Worm (Caenorhabditis elegans) whole organism, early embryonic: Measurements from ENCODE around the gene ZK1098.12.

Source experiments
- B0310.2 ChIP-seq: sonication (generic microtip); optimal IDR thresholded peaks from 2 replicates; lab custom pipeline; 2016; ENCODE audit warnings: mild to moderate bottlenecking, missing genetic modification characterization, missing compliant biosample characterization
- F13C5.2 ChIP-seq: sonication (generic microtip); optimal IDR thresholded peaks from 2 replicates; lab custom pipeline; 2017; ENCODE audit warnings: mild to moderate bottlenecking, missing genetic modification characterization, inconsistent platforms, missing compliant biosample characterization
- aly-1 ChIP-seq: sonication (generic microtip); optimal IDR thresholded peaks from 2 replicates; lab custom pipeline; 2016; ENCODE audit warnings: missing genetic modification characterization, missing compliant biosample characterization
- ama-1 ChIP-seq: fragments of 150-350 bp; optimal IDR thresholded peaks from 2 replicates; lab custom pipeline; 2014
- ceh-13 ChIP-seq: fragments of 200-800 bp; sonication (Bioruptor generic); optimal IDR thresholded peaks from 2 replicates; lab custom pipeline; 2018; ENCODE audit warnings: mild to moderate bottlenecking, missing genetic modification characterization, missing compliant biosample characterization
- ceh-36 ChIP-seq: sonication (generic microtip); optimal IDR thresholded peaks from 2 replicates; lab custom pipeline; 2016; ENCODE audit warnings: missing genetic modification characterization, inconsistent platforms, missing compliant biosample characterization
- ets-7 ChIP-seq: sonication (generic microtip); optimal IDR thresholded peaks from 2 replicates; lab custom pipeline; 2016; ENCODE audit warnings: missing genotype, missing genetic modification characterization, missing compliant biosample characterization
- flt-1 ChIP-seq: fragments of 200-800 bp; sonication (Bioruptor generic); IDR thresholded peaks from 2 replicates; pipeline ENCODE4 v1.3.6; 2022; ENCODE audit warnings: missing genetic modification characterization, missing compliant biosample characterization
- hmbx-1 ChIP-seq: sonication (generic microtip); optimal IDR thresholded peaks from 2 replicates; lab custom pipeline; 2016; ENCODE audit warnings: mild to moderate bottlenecking, missing genetic modification characterization, missing compliant biosample characterization
- hmg-4 ChIP-seq: fragments of 200-800 bp; sonication (Bioruptor generic); optimal IDR thresholded peaks from 2 replicates; lab custom pipeline; 2018; ENCODE audit warnings: mild to moderate bottlenecking, missing genetic modification characterization, missing compliant biosample characterization
- hnd-1 ChIP-seq: sonication (generic microtip); optimal IDR thresholded peaks from 2 replicates; lab custom pipeline; 2016; ENCODE audit warnings: missing genetic modification characterization, missing compliant biosample characterization
- pes-1 ChIP-seq: fragments of 200-800 bp; sonication (Bioruptor generic); IDR thresholded peaks from 2 replicates; pipeline ENCODE4 v1.3.6; 2022; ENCODE audit warnings: missing genetic modification reagents, missing genetic modification characterization, missing compliant biosample characterization
- scrt-1 ChIP-seq: fragments of 200-800 bp; sonication (Bioruptor generic); IDR thresholded peaks from 2 replicates; pipeline ENCODE4 v1.3.6; 2022; ENCODE audit warnings: missing genetic modification characterization, missing compliant biosample characterization
- sea-1 ChIP-seq: fragments of 200-800 bp; sonication (Bioruptor generic); conservative IDR thresholded peaks from 2 replicates; pipeline ENCODE4 v1.3.6; 2022; ENCODE audit warnings: missing genetic modification characterization, missing compliant biosample characterization
- tbx-11 ChIP-seq: fragments of 200-800 bp; sonication (Bioruptor generic); IDR thresholded peaks from 2 replicates; pipeline ENCODE4 v1.3.6; 2022; ENCODE audit warnings: missing genetic modification characterization, missing compliant biosample characterization
- tbx-37 ChIP-seq: fragments of 200-800 bp; sonication (Bioruptor generic); conservative IDR thresholded peaks from 2 replicates; pipeline ENCODE4 v1.3.6; 2022; ENCODE audit warnings: missing genetic modification reagents, missing genetic modification characterization, missing compliant biosample characterization
- tra-4 ChIP-seq: sonication (generic microtip); optimal IDR thresholded peaks from 2 replicates; lab custom pipeline; 2017; ENCODE audit warnings: missing genetic modification characterization, missing compliant biosample characterization

Gene ZK1098.12

DNA sequence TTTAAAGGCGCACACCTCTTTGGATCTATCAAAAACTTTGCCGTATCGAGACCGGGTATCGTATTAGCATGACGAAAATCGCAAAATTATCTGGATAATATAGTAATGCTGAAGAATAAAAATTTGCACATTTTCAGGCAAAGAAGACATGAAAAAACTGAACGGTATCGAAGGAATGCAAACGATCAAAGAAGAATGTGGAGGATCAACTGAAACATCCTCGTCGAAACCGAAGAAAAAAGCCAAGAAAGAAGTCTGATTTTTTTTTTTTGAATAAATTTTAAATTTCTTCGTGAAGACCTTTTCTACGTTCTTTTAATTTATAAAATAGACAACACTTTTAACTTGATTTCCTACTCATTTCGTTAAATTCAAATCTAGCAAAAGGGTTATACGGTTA lies at the start of gene ZK1098.12:
Gene ZK1098.12, plus strand, starts transcription at position 301 of the 400 bp plus-strand sequence.
- TF ChIP-seq F13C5.2 (no peak), ama-1 (lab: Kevin White, UChicago) (no peak), ceh-36 (tag; lab: Kevin White, UChicago) (no peak), tbx-11 (no peak), hnd-1 (tag; lab: Kevin White, UChicago) (no peak), tra-4 (tag; lab: Kevin White, UChicago) (no peak)

- no peak for TF ChIP-seq F13C5.2
- TF ChIP-seq flt-1 (GFP tag; lab: Robert Waterston, UW): no peak
- TF ChIP-seq hnd-1 (tag; lab: Kevin White, UChicago): no peak
- no peak for TF ChIP-seq scrt-1 (GFP tag; lab: Robert Waterston, UW)
- TF ChIP-seq sea-1 (GFP tag; lab: Robert Waterston, UW): no peak
Measured at ce11 chrIII:9496083-9496482, 48.8 kb upstream of the ZK1098.12 start.

ce11 chrIII:9497412-9497811 lies 47.5 kb upstream of the ZK1098.12 start:
- TF ChIP-seq scrt-1 (GFP tag; lab: Robert Waterston, UW): no peak
- TF ChIP-seq hmg-4 (GFP tag; lab: Kevin White, UChicago): no peak
- no peak for TF ChIP-seq pes-1 (GFP tag; lab: Robert Waterston, UW)
- TF ChIP-seq B0310.2 (tag; lab: Kevin White, UChicago): no peak
- TF ChIP-seq tra-4 (tag; lab: Kevin White, UChicago): no peak
- no peak for TF ChIP-seq ceh-13 (GFP tag; lab: Kevin White, UChicago)
- no peak for TF ChIP-seq ceh-36 (tag; lab: Kevin White, UChicago)
- no peak for TF ChIP-seq ets-7
- no peak for TF ChIP-seq ama-1 (lab: Kevin White, UChicago)
- TF ChIP-seq sea-1 (GFP tag; lab: Robert Waterston, UW): no peak
- no peak for TF ChIP-seq flt-1 (GFP tag; lab: Robert Waterston, UW)
- TF ChIP-seq tbx-37 (GFP tag; lab: Robert Waterston, UW): no peak
- no peak for TF ChIP-seq F13C5.2
- no peak for TF ChIP-seq hnd-1 (tag; lab: Kevin White, UChicago)
- no peak for TF ChIP-seq tbx-11
- TF ChIP-seq hmbx-1 (tag; lab: Kevin White, UChicago): no peak
- TF ChIP-seq aly-1 (tag; lab: Kevin White, UChicago): no peak

- TF ChIP-seq hnd-1 (tag; lab: Kevin White, UChicago) (no peak), tbx-11 (no peak), flt-1 (GFP tag; lab: Robert Waterston, UW) (no peak), sea-1 (GFP tag; lab: Robert Waterston, UW) (no peak), tra-4 (tag; lab: Kevin White, UChicago) (no peak), F13C5.2 (no peak), ceh-13 (GFP tag; lab: Kevin White, UChicago) (no peak), hmg-4 (GFP tag; lab: Kevin White, UChicago) (no peak), hmbx-1 (tag; lab: Kevin White, UChicago) (no peak), ama-1 (lab: Kevin White, UChicago) (no peak), scrt-1 (GFP tag; lab: Robert Waterston, UW) (no peak)
Measured at ce11 chrIII:9500267-9500666, 44.7 kb upstream of the ZK1098.12 start, which contains the start of gene sod-4. Gene sod-4, minus strand, starts transcription at chrIII:9500375.

- no peak for TF ChIP-seq hmbx-1 (tag; lab: Kevin White, UChicago)
Measured at ce11 chrIII:9501072-9501471, 43.8 kb upstream of the ZK1098.12 start.

DNA sequence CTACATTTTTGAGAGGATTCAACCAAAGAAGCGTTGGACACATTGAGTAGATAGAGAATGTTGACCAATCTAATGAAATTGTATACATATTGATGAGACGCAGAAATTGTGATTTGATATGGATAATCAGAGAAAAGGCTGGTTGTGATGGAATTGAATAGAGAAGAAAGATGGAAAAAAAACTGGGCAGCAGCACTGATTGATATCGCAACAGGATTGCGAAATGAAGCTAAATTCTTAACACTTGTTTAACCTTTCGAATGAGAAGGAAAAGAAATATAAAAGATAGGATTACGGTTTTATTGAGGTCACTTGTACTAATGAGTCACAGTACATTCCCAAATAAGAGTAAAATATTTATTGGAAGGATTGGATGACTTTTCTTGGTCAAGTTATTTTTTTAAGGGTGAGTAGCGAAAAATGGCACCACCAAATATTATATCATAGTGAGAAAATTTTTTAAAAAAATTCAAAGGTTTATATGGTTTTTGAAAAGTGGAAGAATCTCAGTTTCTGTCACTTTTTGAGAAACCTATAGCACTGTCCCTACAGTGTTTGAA lies 42.7 kb upstream of the ZK1098.12 start:
- TF ChIP-seq ama-1 (lab: Kevin White, UChicago) (no peak), tra-4 (tag; lab: Kevin White, UChicago) (no peak), scrt-1 (GFP tag; lab: Robert Waterston, UW) (no peak), ceh-13 (GFP tag; lab: Kevin White, UChicago) (no peak), B0310.2 (tag; lab: Kevin White, UChicago) (no peak)

DNA sequence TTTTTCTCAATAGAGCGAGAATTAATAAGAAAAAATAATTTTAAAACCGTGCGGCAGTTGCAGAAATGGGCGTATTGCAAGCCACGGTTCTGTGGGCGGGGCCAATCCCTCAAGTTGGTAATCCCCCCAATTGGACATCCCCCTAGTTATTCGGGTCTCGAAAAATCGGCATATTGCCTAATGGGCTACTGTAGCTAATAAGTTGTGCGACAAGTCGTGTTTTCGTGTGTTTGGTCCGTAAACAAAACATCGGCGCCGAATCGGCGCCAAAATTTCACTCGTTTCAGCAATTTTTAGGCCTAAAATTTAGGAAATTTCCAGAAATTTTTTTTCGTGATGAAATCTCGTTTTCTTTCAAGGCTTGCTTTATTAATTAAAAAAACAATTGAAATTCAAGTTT lies 40.6 kb upstream of the ZK1098.12 start:
- TF ChIP-seq B0310.2 (tag; lab: Kevin White, UChicago) (no peak), hmg-4 (GFP tag; lab: Kevin White, UChicago) (no peak), ets-7 (no peak), hmbx-1 (tag; lab: Kevin White, UChicago) (no peak), tra-4 (tag; lab: Kevin White, UChicago) (no peak), scrt-1 (GFP tag; lab: Robert Waterston, UW) (no peak), ceh-36 (tag; lab: Kevin White, UChicago) (no peak), aly-1 (tag; lab: Kevin White, UChicago) (no peak), ama-1 (lab: Kevin White, UChicago) (no peak), flt-1 (GFP tag; lab: Robert Waterston, UW) (no peak), sea-1 (GFP tag; lab: Robert Waterston, UW) (no peak), pes-1 (GFP tag; lab: Robert Waterston, UW) (no peak), tbx-37 (GFP tag; lab: Robert Waterston, UW) (no peak), F13C5.2 (no peak)

- peak; percentile 6 for TF ChIP-seq hmg-4 (GFP tag; lab: Kevin White, UChicago)
- no peak for TF ChIP-seq B0310.2 (tag; lab: Kevin White, UChicago)
- TF ChIP-seq hnd-1 (tag; lab: Kevin White, UChicago): no peak
- TF ChIP-seq F13C5.2: peak; percentile 1
- TF ChIP-seq hmbx-1 (tag; lab: Kevin White, UChicago): no peak
- TF ChIP-seq scrt-1 (GFP tag; lab: Robert Waterston, UW): no peak
Measured at ce11 chrIII:9507799-9508198, 37.1 kb upstream of the ZK1098.12 start, which contains the start of gene vha-14. Gene vha-14, plus strand, starts transcription at chrIII:9508100.
